Worm (Caenorhabditis elegans): ENCODE data around the gene zchc-1A.

zchc-1A gene

ce11 chrX:5174256-5174655 is at the start of gene zchc-1A:
TSS of gene zchc-1A (plus strand) at chrX:5174369.
- TF ChIP-seq Y56A3A.18 (GFP tag; IDR thresholded peaks at IDR 0.05) (no peak), hlh-26 (GFP tag; conservative IDR thresholded peaks at IDR 0.05) (no peak), lin-40 (tag; optimal IDR thresholded peaks at IDR 0.05) (no peak), lin-54 (GFP tag; optimal IDR thresholded peaks at IDR 0.05) (no peak), lir-1 (GFP tag; conservative IDR thresholded peaks at IDR 0.05) (no peak), bed-2 (GFP tag; IDR thresholded peaks at IDR 0.05) (no peak), egl-18 (GFP tag; IDR thresholded peaks at IDR 0.05) (no peak), madf-6 (GFP tag; IDR thresholded peaks at IDR 0.05) (no peak), ztf-26 (tag; optimal IDR thresholded peaks at IDR 0.05) (no peak), lin-35 (GFP tag; optimal IDR thresholded peaks at IDR 0.05) (no peak), B0019.2 (GFP tag; conservative IDR thresholded peaks at IDR 0.05) (no peak), ceh-100 (GFP tag; IDR thresholded peaks at IDR 0.05) (no peak), hrde-1 (tag; optimal IDR thresholded peaks at IDR 0.05; ENCODE audit: borderline replicate concordance) (no peak), Y79H2A.3 (GFP tag; conservative IDR thresholded peaks at IDR 0.05) (no peak), let-607 (tag; optimal IDR thresholded peaks at IDR 0.05) (no peak), ama-1 (optimal IDR thresholded peaks at IDR 0.05) (no peak), ama-1 (GFP tag; optimal IDR thresholded peaks at IDR 0.05) (no peak), ztf-28 (GFP tag; IDR thresholded peaks at IDR 0.05) (no peak), snpc-1.1 (tag; optimal IDR thresholded peaks at IDR 0.05; ENCODE audit: insufficient read depth) (no peak), nhr-80 (tag; optimal IDR thresholded peaks at IDR 0.05) (no peak)

ce11 chrX:5129447-5129846 is 44.7 kb upstream of the zchc-1A start:
- TF ChIP-seq F33H1.4 (GFP tag; IDR thresholded peaks at IDR 0.05) (no peak), snpc-1.1 (tag; optimal IDR thresholded peaks at IDR 0.05; ENCODE audit: insufficient read depth) (no peak), F52B5.7 (tag; optimal IDR thresholded peaks at IDR 0.05) (no peak), K12H6.12 (tag; optimal IDR thresholded peaks at IDR 0.05) (no peak), Y56A3A.18 (GFP tag; IDR thresholded peaks at IDR 0.05) (no peak), Y53G8AR.9 (GFP tag; conservative IDR thresholded peaks at IDR 0.05) (no peak), madf-8 (GFP tag; conservative IDR thresholded peaks at IDR 0.05) (no peak), F39B2.1 (GFP tag; IDR thresholded peaks at IDR 0.05) (no peak), lin-35 (GFP tag; optimal IDR thresholded peaks at IDR 0.05) (no peak), tbx-9 (tag; optimal IDR thresholded peaks at IDR 0.05; ENCODE audit: borderline replicate concordance) (no peak), hmg-20 (GFP tag; IDR thresholded peaks at IDR 0.05) (no peak), lsy-27 (tag; optimal IDR thresholded peaks at IDR 0.05; ENCODE audit: borderline replicate concordance, insufficient read depth) (no peak), rpc-1 (optimal IDR thresholded peaks at IDR 0.05) (no peak), rpc-1 (tag; optimal IDR thresholded peaks at IDR 0.05) (no peak), T07F8.4 (tag; optimal IDR thresholded peaks at IDR 0.05) (no peak)

ce11 chrX:5131760-5132159 is 42.4 kb upstream of the zchc-1A start:
- no peak for TF ChIP-seq ZK185.1 (tag; optimal IDR thresholded peaks at IDR 0.05; ENCODE audit: poor library complexity, severe bottlenecking)
- no peak for TF ChIP-seq dox-1 (GFP tag; IDR thresholded peaks at IDR 0.05)
- no peak for TF ChIP-seq fkh-3 (tag; optimal IDR thresholded peaks at IDR 0.05)
- TF ChIP-seq F49E8.2 (tag; optimal IDR thresholded peaks at IDR 0.05; ENCODE audit: insufficient read depth): no peak
- no peak for TF ChIP-seq ekl-4 (GFP tag; IDR thresholded peaks at IDR 0.05)
- TF ChIP-seq chd-7 (tag; optimal IDR thresholded peaks at IDR 0.05): no peak

Measured in whole organism, young adult.